Fruit fly (Drosophila melanogaster) whole organism, wandering third instar larva: Measurements from ENCODE around the gene schuy.

Experiments used
- Mio ChIP-seq: sonication (Bioruptor generic); optimal IDR thresholded peaks from 2 replicates; lab custom pipeline; 2016; ENCODE audit warnings: missing biosample characterization, missing genetic modification characterization
- h ChIP-seq: fragments of 200-800 bp; sonication (Bioruptor generic); optimal IDR thresholded peaks from 3 replicates; lab custom pipeline; 2016; ENCODE audit warnings: missing biosample characterization, mild to moderate bottlenecking, missing genetic modification characterization
- lola ChIP-seq: fragments of >200 bp; optimal IDR thresholded peaks from 2 replicates; lab custom pipeline; 2017; ENCODE audit warnings: missing biosample characterization, missing genetic modification characterization
- pan ChIP-seq: fragments of >200 bp; optimal IDR thresholded peaks from 2 replicates; lab custom pipeline; 2017

DNA sequence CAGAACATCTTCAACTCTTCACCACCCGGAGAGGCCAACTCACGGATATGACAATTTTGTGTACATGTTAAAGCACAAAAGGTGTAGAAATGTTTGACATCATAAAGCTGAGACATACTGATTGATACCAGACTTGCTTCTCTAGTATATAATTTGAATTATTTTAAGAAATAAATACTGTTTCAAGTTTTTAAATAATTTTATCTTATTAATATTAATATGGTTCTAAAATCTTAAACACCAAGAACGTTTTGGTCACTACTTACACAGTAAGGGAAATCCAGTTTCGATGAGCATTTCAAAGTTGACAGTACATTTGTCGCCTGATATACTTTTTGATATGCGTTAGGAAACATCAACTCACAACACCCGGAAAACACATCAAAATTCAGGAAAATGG, at the start of gene schuy, which contains the start of gene hale:
- TF ChIP-seq pan (lab: Kevin White, UChicago) (no peak), h (GFP tag; lab: Kevin White, UChicago) (no peak), Mio (GFP tag; lab: Kevin White, UChicago) (no peak), lola (GFP tag; lab: Kevin White, UChicago) (no peak)
